Worm (Caenorhabditis elegans) whole organism, L2 larva: Measurements from ENCODE around the gene srg-21.
"Not testable (repeated sequence)": the region's sequence is repeated elsewhere in the genome, so short reads cannot be mapped to it uniquely, and the experiment has no call there.

ENCODE experiments used
- C34F6.9 ChIP-seq: fragments of 150-350 bp; optimal IDR thresholded peaks from 2 replicates; lab custom pipeline; 2014; ENCODE audit warnings: missing biosample characterization, missing genetic modification characterization
- F13H6.1 ChIP-seq: sonication (generic microtip); optimal IDR thresholded peaks from 2 replicates; lab custom pipeline; 2016; ENCODE audit warnings: missing genetic modification characterization, missing compliant biosample characterization
- R02D3.7 ChIP-seq: fragments of 150-350 bp; optimal IDR thresholded peaks from 2 replicates; lab custom pipeline; 2014; ENCODE audit warnings: missing biosample characterization, missing genetic modification characterization
- Y55F3AM.14 ChIP-seq: fragments of 200-800 bp; sonication (Bioruptor generic); optimal IDR thresholded peaks from 2 replicates; lab custom pipeline; 2018; ENCODE audit warnings: mild to moderate bottlenecking, missing genetic modification characterization, missing compliant biosample characterization
- ZK546.5 ChIP-seq: sonication (generic microtip); optimal IDR thresholded peaks from 2 replicates; lab custom pipeline; 2017; ENCODE audit warnings: missing biosample characterization, missing genetic modification characterization
- alr-1 ChIP-seq: fragments of 150-350 bp; optimal IDR thresholded peaks from 2 replicates; lab custom pipeline; 2014; ENCODE audit warnings: missing biosample characterization, missing genetic modification characterization
- ama-1 ChIP-seq: fragments of 150-350 bp; optimal IDR thresholded peaks from 2 replicates; lab custom pipeline; 2018; ENCODE audit warnings: inconsistent platforms
- blmp-1 ChIP-seq: sonication (generic microtip); optimal IDR thresholded peaks from 2 replicates; lab custom pipeline; 2017; ENCODE audit warnings: missing genetic modification characterization, mild to moderate bottlenecking, missing compliant biosample characterization, antibody characterized with exemption, moderate library complexity; ENCODE audit not compliant: insufficient read depth
- ceh-16 ChIP-seq: fragments of 150-350 bp; optimal IDR thresholded peaks from 2 replicates; lab custom pipeline; 2014; ENCODE audit warnings: missing biosample characterization, missing genetic modification characterization
- ceh-82 ChIP-seq: fragments of 150-350 bp; optimal IDR thresholded peaks from 2 replicates; lab custom pipeline; 2014; ENCODE audit warnings: missing biosample characterization, missing genetic modification characterization
- crh-2 ChIP-seq: sonication (generic microtip); optimal IDR thresholded peaks from 2 replicates; lab custom pipeline; 2017; ENCODE audit warnings: missing biosample characterization, missing genetic modification characterization
- egl-27 ChIP-seq: sonication (generic microtip); optimal IDR thresholded peaks from 3 replicates; lab custom pipeline; 2017; ENCODE audit warnings: missing biosample characterization, missing genetic modification reagents, missing genetic modification characterization
- elt-1 ChIP-seq: fragments of 150-350 bp; optimal IDR thresholded peaks from 2 replicates; lab custom pipeline; 2014; ENCODE audit warnings: missing biosample characterization, missing genetic modification characterization
- elt-3 ChIP-seq: sonication (generic microtip); optimal IDR thresholded peaks from 2 replicates; lab custom pipeline; 2017; ENCODE audit warnings: missing biosample characterization, missing genetic modification characterization
- fos-1 ChIP-seq: fragments of 150-350 bp; optimal IDR thresholded peaks from 2 replicates; lab custom pipeline; 2014; ENCODE audit warnings: missing biosample characterization, missing genetic modification characterization
- gmeb-1 ChIP-seq: fragments of 150-350 bp; optimal IDR thresholded peaks from 2 replicates; lab custom pipeline; 2014; ENCODE audit warnings: missing biosample characterization, missing genetic modification characterization
- lin-11 ChIP-seq: fragments of 150-350 bp; sonication (generic microtip); optimal IDR thresholded peaks from 2 replicates; lab custom pipeline; 2014; ENCODE audit warnings: missing biosample characterization, missing genetic modification characterization, inconsistent platforms, mixed read lengths
- lin-13 ChIP-seq: fragments of 150-350 bp; optimal IDR thresholded peaks from 2 replicates; lab custom pipeline; 2014; ENCODE audit warnings: missing biosample characterization, missing genetic modification reagents, missing genetic modification characterization
- lsy-2 ChIP-seq, 2 experiments: fragments of 150-350 bp in 1 of 2; sonication (generic microtip) in 1 of 2; optimal IDR thresholded peaks; 2 replicates each; lab custom pipeline; 2014 to 2017; ENCODE audit warnings: missing biosample characterization in 2 of 2, missing genetic modification characterization in 2 of 2
- mab-5 ChIP-seq: fragments of 150-350 bp; optimal IDR thresholded peaks from 2 replicates; lab custom pipeline; 2014; ENCODE audit warnings: missing biosample characterization, missing genetic modification characterization
- mbf-1 ChIP-seq: sonication (generic microtip); optimal IDR thresholded peaks from 2 replicates; lab custom pipeline; 2017; ENCODE audit warnings: missing biosample characterization, missing genetic modification characterization
- mdl-1 ChIP-seq, 2 experiments: fragments of 150-350 bp in 1 of 2; sonication (generic microtip) in 1 of 2; optimal IDR thresholded peaks; 2 replicates each; lab custom pipeline; 2017; ENCODE audit warnings: missing biosample characterization in 2 of 2, missing genetic modification characterization in 2 of 2
- nhr-11 ChIP-seq: fragments of 150-350 bp; optimal IDR thresholded peaks from 2 replicates; lab custom pipeline; 2014; ENCODE audit warnings: missing biosample characterization, missing genetic modification characterization
- nhr-12 ChIP-seq: fragments of 150-350 bp; optimal IDR thresholded peaks from 2 replicates; lab custom pipeline; 2014; ENCODE audit warnings: missing biosample characterization, missing genetic modification characterization
- nhr-129 ChIP-seq: fragments of 150-350 bp; optimal IDR thresholded peaks from 2 replicates; lab custom pipeline; 2014; ENCODE audit warnings: missing biosample characterization, missing genetic modification characterization
- nhr-21 ChIP-seq: fragments of 150-350 bp; optimal IDR thresholded peaks from 2 replicates; lab custom pipeline; 2014; ENCODE audit warnings: missing biosample characterization, missing genetic modification characterization
- nhr-23 ChIP-seq: fragments of 150-350 bp; optimal IDR thresholded peaks from 2 replicates; lab custom pipeline; 2014; ENCODE audit warnings: missing biosample characterization, missing genetic modification reagents, missing genetic modification characterization
- nhr-25 ChIP-seq: fragments of 150-350 bp; sonication (generic microtip); optimal IDR thresholded peaks from 3 replicates; lab custom pipeline; 2014; ENCODE audit warnings: missing biosample characterization, missing genetic modification characterization
- nhr-6 ChIP-seq: fragments of 150-350 bp; optimal IDR thresholded peaks from 2 replicates; lab custom pipeline; 2014; ENCODE audit warnings: missing biosample characterization, missing genetic modification characterization
- nhr-77 ChIP-seq: fragments of 150-350 bp; optimal IDR thresholded peaks from 2 replicates; lab custom pipeline; 2014; ENCODE audit warnings: missing biosample characterization, missing genetic modification characterization
- peb-1 ChIP-seq: fragments of 150-350 bp; optimal IDR thresholded peaks from 2 replicates; lab custom pipeline; 2014; ENCODE audit warnings: missing biosample characterization, missing genetic modification characterization
- sem-4 ChIP-seq: fragments of 150-350 bp; optimal IDR thresholded peaks from 2 replicates; lab custom pipeline; 2014; ENCODE audit warnings: missing biosample characterization, missing genetic modification reagents, missing genetic modification characterization
- skn-1 ChIP-seq: sonication (generic microtip); optimal IDR thresholded peaks from 2 replicates; lab custom pipeline; 2017; ENCODE audit warnings: missing biosample characterization, missing genetic modification characterization
- sma-3 ChIP-seq: sonication (generic microtip); optimal IDR thresholded peaks from 2 replicates; lab custom pipeline; 2016; ENCODE audit warnings: missing genetic modification reagents, missing genetic modification characterization, missing compliant biosample characterization
- sma-9 ChIP-seq, 2 experiments: fragments of 150-350 bp in 1 of 2; sonication (generic microtip) in 1 of 2; optimal IDR thresholded peaks; 2 replicates each; lab custom pipeline; 2014 to 2016; ENCODE audit warnings: missing genetic modification characterization in 2 of 2, mild to moderate bottlenecking in 1 of 2, missing biosample characterization in 1 of 2, missing compliant biosample characterization in 1 of 2, missing genetic modification reagents in 1 of 2, moderate library complexity in 1 of 2
- snpc-4 ChIP-seq: fragments of 150-350 bp; optimal IDR thresholded peaks from 2 replicates; lab custom pipeline; 2014; ENCODE audit warnings: missing biosample characterization, missing genetic modification characterization
- unc-39 ChIP-seq: fragments of 150-350 bp; optimal IDR thresholded peaks from 2 replicates; lab custom pipeline; 2014; ENCODE audit warnings: missing biosample characterization, missing genetic modification characterization
- unc-55 ChIP-seq: fragments of 150-350 bp; sonication (generic microtip); optimal IDR thresholded peaks from 3 replicates; lab custom pipeline; 2014; ENCODE audit warnings: missing biosample characterization, missing genetic modification reagents, missing genetic modification characterization
- zag-1 ChIP-seq: fragments of 150-350 bp; optimal IDR thresholded peaks from 2 replicates; lab custom pipeline; 2014; ENCODE audit warnings: missing biosample characterization, missing genetic modification characterization
- ztf-11 ChIP-seq: sonication (generic microtip); optimal IDR thresholded peaks from 2 replicates; lab custom pipeline; 2017; ENCODE audit warnings: missing biosample characterization, missing genetic modification characterization

The srg-21 gene

DNA sequence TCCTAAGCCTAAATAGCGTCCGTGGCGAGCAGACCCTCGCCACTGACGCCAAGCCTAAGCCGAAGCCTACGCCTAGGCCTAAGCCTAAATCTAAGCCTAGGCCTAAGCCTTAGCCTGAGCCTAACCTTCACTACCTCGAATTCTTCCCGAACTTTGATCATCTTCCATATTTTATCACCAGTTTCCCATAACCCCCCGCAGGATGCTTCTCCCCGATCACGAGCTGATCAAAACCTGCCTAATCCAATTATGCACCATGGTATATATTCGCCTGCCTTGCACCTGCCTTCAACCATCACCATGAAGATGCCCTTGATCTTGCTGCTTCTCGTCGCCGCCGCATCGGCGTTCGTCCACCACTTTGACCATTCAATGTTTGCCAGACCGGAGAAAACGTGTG lies 35.6 kb upstream of the srg-21 start, which contains the start of gene ins-31:
ins-31 (plus strand) TSS at position 301 of the 400 bp plus-strand sequence.
- not testable (repeated sequence) for TF ChIP-seq lsy-2 (tag; optimal IDR thresholded peaks at IDR 0.05; lab: Kevin White, UChicago); skn-1 (tag; lab: Kevin White, UChicago); nhr-12

DNA sequence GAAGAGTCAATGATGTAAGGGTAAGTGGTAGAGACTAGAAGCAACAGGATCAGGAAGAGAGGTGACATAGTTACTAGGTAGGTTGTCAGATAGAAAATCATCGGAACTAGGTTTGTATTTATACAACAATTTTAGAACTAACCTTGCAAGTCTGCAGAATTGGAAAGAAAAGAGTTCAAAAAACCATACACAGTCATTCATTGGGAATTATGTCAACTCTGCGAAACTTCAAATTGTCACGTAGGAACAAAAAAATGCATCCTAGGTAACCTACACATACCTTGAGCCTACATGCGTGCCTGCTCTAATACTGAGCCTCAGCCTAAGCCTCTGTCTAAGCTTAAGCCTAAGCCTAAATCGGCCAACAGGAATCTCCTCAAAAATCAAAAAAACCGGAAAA lies 35.2 kb upstream of the srg-21 start, which contains the start of gene ins-19:
ins-19 (minus strand) TSS at position 101 of the 400 bp plus-strand sequence.
- TF ChIP-seq alr-1 (tag; lab: Kevin White, UChicago) (no peak), blmp-1 (no peak), fos-1 (tag; lab: Kevin White, UChicago) (no peak), egl-27 (tag; lab: Kevin White, UChicago) (no peak), Y55F3AM.14 (GFP tag; lab: Kevin White, UChicago) (no peak), sem-4 (no peak), mab-5 (tag; lab: Kevin White, UChicago) (no peak), nhr-129 (tag; lab: Kevin White, UChicago) (no peak), sma-3 (GFP tag; lab: Kevin White, UChicago) (no peak), mbf-1 (tag; lab: Kevin White, UChicago) (no peak), elt-3 (tag; lab: Kevin White, UChicago) (no peak), peb-1 (tag; lab: Kevin White, UChicago) (no peak), nhr-6 (tag; lab: Kevin White, UChicago) (no peak), nhr-25 (tag; lab: Kevin White, UChicago) (no peak), ceh-16 (tag; lab: Kevin White, UChicago) (no peak), lin-11 (tag; lab: Kevin White, UChicago) (no peak), R02D3.7 (tag; lab: Kevin White, UChicago) (no peak), gmeb-1 (no peak), nhr-21 (tag; lab: Kevin White, UChicago) (no peak), ZK546.5 (tag; lab: Kevin White, UChicago) (no peak)

DNA sequence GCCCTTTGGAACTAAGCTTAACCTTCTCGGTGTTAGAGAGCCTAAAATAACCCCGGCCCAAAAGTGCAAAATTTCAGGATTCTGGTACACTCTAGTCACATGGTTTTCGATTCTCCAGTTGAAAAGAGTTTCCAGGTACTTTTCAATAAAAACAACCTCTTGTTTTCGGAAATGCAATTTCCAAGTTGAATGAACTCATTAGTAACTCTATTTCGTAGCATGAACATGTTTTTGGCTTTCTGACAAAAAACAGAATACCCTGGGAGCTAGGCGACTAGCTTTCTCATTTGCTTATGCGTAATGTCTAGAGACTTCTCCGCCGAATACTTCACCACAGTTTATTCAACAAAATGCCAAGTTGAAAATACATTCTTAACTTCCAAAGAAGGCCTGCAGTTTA lies 32.0 kb upstream of the srg-21 start, which contains the start of gene srh-71:
srh-71 (plus strand) TSS at position 301 of the 400 bp plus-strand sequence.
- TF ChIP-seq zag-1 (tag; lab: Kevin White, UChicago) (no peak), blmp-1 (no peak)

DNA sequence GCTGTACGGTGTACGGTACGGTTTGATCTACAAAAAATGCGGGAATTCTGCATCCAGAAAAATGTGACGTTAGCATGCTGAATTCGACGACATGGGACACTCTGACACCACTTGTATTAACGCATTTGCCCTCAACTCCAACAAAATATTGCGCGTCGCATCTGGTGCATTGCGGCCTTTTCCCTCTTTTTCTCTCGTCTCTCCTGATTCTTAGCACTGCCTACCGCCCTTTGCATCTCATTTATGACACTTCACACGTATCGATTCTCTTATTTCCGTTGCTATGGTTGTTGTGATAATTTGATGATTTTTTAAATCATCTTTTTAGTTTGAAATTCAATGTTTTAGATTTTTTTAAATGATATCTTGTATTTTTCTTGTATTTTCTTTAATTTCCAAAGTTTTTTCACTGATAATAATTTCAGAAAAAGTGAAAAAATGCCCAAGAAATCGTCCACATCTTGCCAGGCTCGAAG lies 27.8 kb upstream of the srg-21 start, which contains the start of gene T10D4.6:
T10D4.6 (plus strand) TSS at position 426 of the 476 bp plus-strand sequence.
- TF ChIP-seq elt-3 (tag; lab: Kevin White, UChicago) (no peak), C34F6.9 (tag; lab: Kevin White, UChicago) (peak; percentile 72), nhr-129 (tag; lab: Kevin White, UChicago) (peak; percentile 25), crh-2 (peak; percentile 30), nhr-25 (tag; lab: Kevin White, UChicago) (no peak), unc-55 (GFP tag; lab: Kevin White, UChicago) (peak; percentile 28), nhr-21 (tag; lab: Kevin White, UChicago) (no peak)
- TF ChIP-seq, all 48 proteins: peak for 4

DNA sequence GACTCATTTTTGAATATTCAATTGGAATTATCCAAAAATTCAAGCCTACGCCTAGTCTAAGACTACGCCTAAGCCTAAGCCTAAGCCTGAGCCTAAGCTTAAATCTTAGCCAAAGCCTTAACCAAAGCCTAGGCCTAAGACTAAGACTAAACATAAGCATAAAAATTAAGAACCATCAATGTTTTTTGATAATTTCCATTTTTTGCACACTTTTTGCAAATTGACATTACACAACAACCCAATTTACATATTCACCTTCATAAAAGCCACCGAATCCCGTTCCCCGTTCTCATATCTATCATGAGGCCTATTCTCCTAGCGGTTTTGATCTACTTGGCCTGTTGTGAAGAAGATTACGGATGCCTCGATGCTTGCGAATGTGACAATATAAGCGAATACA lies 26.3 kb upstream of the srg-21 start, which contains the start of gene T10D4.7:
T10D4.7 (plus strand) TSS at position 301 of the 400 bp plus-strand sequence.
- TF ChIP-seq ceh-82, result no peak
- TF ChIP-seq mdl-1 (tag; optimal IDR thresholded peaks at IDR 0.05; lab: Kevin White, UChicago), result no peak
- no peak for TF ChIP-seq elt-1 (tag; lab: Kevin White, UChicago)
- no peak for TF ChIP-seq sma-9 (GFP tag; optimal IDR thresholded peaks at IDR 0.05; lab: Kevin White, UChicago)
- no peak for TF ChIP-seq sma-9 (tag; optimal IDR thresholded peaks at IDR 0.05; lab: Kevin White, UChicago)
- TF ChIP-seq snpc-4 (tag; lab: Kevin White, UChicago), result no peak
- TF ChIP-seq, all 48 proteins: peak for 0

DNA sequence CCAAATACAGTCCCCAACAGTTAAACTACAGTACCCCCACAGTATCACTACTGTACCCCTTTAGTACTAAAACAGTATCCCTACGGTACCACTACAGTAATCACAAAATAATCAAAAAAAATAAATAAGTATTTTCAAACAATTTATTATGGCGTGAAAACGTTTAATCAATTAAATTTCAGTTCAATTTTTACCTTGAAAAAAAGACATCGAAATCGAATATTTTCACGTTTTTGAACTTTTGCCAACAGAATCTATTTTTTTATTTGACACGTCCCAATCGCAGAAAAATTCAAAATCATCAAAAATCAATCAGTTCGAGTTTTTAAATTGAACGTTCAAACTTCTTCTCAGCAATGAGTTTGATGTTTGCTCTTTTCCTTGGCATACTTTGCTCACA lies 22.8 kb upstream of the srg-21 start, which contains the start of gene clec-123:
clec-123 (plus strand) TSS at position 301 of the 400 bp plus-strand sequence.
- TF ChIP-seq sma-9 (GFP tag; optimal IDR thresholded peaks at IDR 0.05; lab: Kevin White, UChicago) (no peak), sma-9 (tag; optimal IDR thresholded peaks at IDR 0.05; lab: Kevin White, UChicago) (no peak), nhr-11 (tag; lab: Kevin White, UChicago) (no peak), nhr-23 (tag; lab: Kevin White, UChicago) (no peak), unc-39 (tag; lab: Kevin White, UChicago) (no peak), ztf-11 (no peak), mdl-1 (tag; optimal IDR thresholded peaks at IDR 0.05; lab: Kevin White, UChicago) (no peak), ama-1 (lab: Kevin White, UChicago) (no peak), F13H6.1 (tag; lab: Kevin White, UChicago) (no peak), nhr-77 (tag; lab: Kevin White, UChicago) (no peak), peb-1 (tag; lab: Kevin White, UChicago) (no peak), nhr-12 (no peak), sma-3 (GFP tag; lab: Kevin White, UChicago) (no peak), mbf-1 (tag; lab: Kevin White, UChicago) (no peak), ceh-16 (tag; lab: Kevin White, UChicago) (no peak), nhr-25 (tag; lab: Kevin White, UChicago) (no peak), lin-13 (GFP tag; lab: Kevin White, UChicago) (no peak)
